Fruit fly (Drosophila melanogaster) whole organism, prepupa: ENCODE measurements around the gene CG17906.

Experiments used
- Blimp-1 ChIP-seq: fragments of 200-800 bp; sonication (Bioruptor generic); optimal IDR thresholded peaks from 3 replicates; lab custom pipeline; 2017; ENCODE audit warnings: missing biosample characterization, missing genetic modification characterization, mild to moderate bottlenecking, moderate library complexity, missing genetic modification reagents
- CG10631 ChIP-seq: fragments of 200-800 bp; sonication (Bioruptor generic); optimal IDR thresholded peaks from 2 replicates; lab custom pipeline; 2016; ENCODE audit warnings: missing biosample characterization, missing genetic modification characterization
- CG10669 ChIP-seq: fragments of 200-800 bp; sonication (Bioruptor generic); optimal IDR thresholded peaks from 3 replicates; lab custom pipeline; 2018; ENCODE audit warnings: missing biosample characterization, mild to moderate bottlenecking, missing genetic modification characterization, moderate library complexity
- CG1621 ChIP-seq: fragments of 200-800 bp; sonication (Bioruptor generic); optimal IDR thresholded peaks from 3 replicates; lab custom pipeline; 2018; ENCODE audit warnings: missing biosample characterization, mild to moderate bottlenecking, missing genetic modification characterization
- CG3032 ChIP-seq: fragments of 200-800 bp; optimal IDR thresholded peaks from 2 replicates; lab custom pipeline; 2019; ENCODE audit warnings: missing biosample characterization, mild to moderate bottlenecking, missing genetic modification characterization, moderate library complexity
- CG31627 ChIP-seq: fragments of 200-800 bp; sonication (Bioruptor generic); optimal IDR thresholded peaks from 3 replicates; lab custom pipeline; 2016; ENCODE audit warnings: missing biosample characterization, missing genetic modification characterization
- CG32006 ChIP-seq: fragments of 200-800 bp; sonication (Bioruptor generic); optimal IDR thresholded peaks from 3 replicates; lab custom pipeline; 2017; ENCODE audit warnings: missing biosample characterization, mild to moderate bottlenecking, missing genetic modification characterization
- CG34406 ChIP-seq: fragments of 200-800 bp; sonication (Bioruptor generic); optimal IDR thresholded peaks from 3 replicates; lab custom pipeline; 2016; ENCODE audit warnings: missing biosample characterization, missing genetic modification characterization
- CG3919 ChIP-seq: fragments of 200-800 bp; sonication (Bioruptor generic); optimal IDR thresholded peaks from 3 replicates; lab custom pipeline; 2016; ENCODE audit warnings: missing biosample characterization, missing genetic modification characterization
- CG6163 ChIP-seq: fragments of 200-800 bp; sonication (Bioruptor generic); IDR thresholded peaks from 3 replicates; pipeline ENCODE4 v1.3.6; 2022; ENCODE audit warnings: missing biosample characterization, missing genetic modification characterization
- CG6276 ChIP-seq: fragments of 200-800 bp; sonication (Bioruptor generic); optimal IDR thresholded peaks from 2 replicates; lab custom pipeline; 2017; ENCODE audit warnings: missing biosample characterization, mild to moderate bottlenecking, missing genetic modification characterization
- CG6792 ChIP-seq: fragments of 200-800 bp; sonication (Bioruptor generic); optimal IDR thresholded peaks from 3 replicates; lab custom pipeline; 2016; ENCODE audit warnings: missing biosample characterization, missing genetic modification characterization
- CG6808 ChIP-seq: fragments of 200-800 bp; sonication (Bioruptor generic); optimal IDR thresholded peaks from 3 replicates; lab custom pipeline; 2017; ENCODE audit warnings: missing biosample characterization, missing genetic modification characterization, mild to moderate bottlenecking, moderate library complexity, missing genetic modification reagents
- CG6854 ChIP-seq: fragments of 200-800 bp; sonication (Bioruptor generic); optimal IDR thresholded peaks from 2 replicates; lab custom pipeline; 2017; ENCODE audit warnings: missing biosample characterization, mild to moderate bottlenecking, missing genetic modification characterization
- CG8119 ChIP-seq: fragments of 200-800 bp; sonication (Bioruptor generic); IDR thresholded peaks from 3 replicates; pipeline ENCODE4 v1.3.6; 2022; ENCODE audit warnings: missing biosample characterization, missing genetic modification characterization
- CG8319 ChIP-seq: fragments of 200-800 bp; sonication (Bioruptor generic); optimal IDR thresholded peaks from 3 replicates; lab custom pipeline; 2016; ENCODE audit warnings: missing biosample characterization, missing genetic modification characterization
- CG8632 ChIP-seq: fragments of 200-800 bp; sonication (Bioruptor generic); optimal IDR thresholded peaks from 3 replicates; lab custom pipeline; 2016; ENCODE audit warnings: missing biosample characterization, missing genetic modification characterization
- CG9139 ChIP-seq: fragments of 200-800 bp; sonication (Bioruptor generic); optimal IDR thresholded peaks from 3 replicates; lab custom pipeline; 2017; ENCODE audit warnings: missing biosample characterization, mild to moderate bottlenecking, missing genetic modification characterization
- Eip75B ChIP-seq: fragments of 200-800 bp; sonication (Bioruptor generic); optimal IDR thresholded peaks from 3 replicates; lab custom pipeline; 2016; ENCODE audit warnings: missing biosample characterization, missing genetic modification characterization
- Eip78C ChIP-seq: fragments of 200-800 bp; sonication (Bioruptor generic); peaks from one replicate; lab custom pipeline; 2016; ENCODE audit warnings: missing biosample characterization, missing genetic modification characterization
- Eip93F ChIP-seq: fragments of 200-800 bp; sonication (Bioruptor generic); optimal IDR thresholded peaks from 2 replicates; lab custom pipeline; 2016; ENCODE audit warnings: missing biosample characterization, mild to moderate bottlenecking, missing genetic modification characterization
- Ets21C ChIP-seq: fragments of 200-800 bp; sonication (Bioruptor generic); optimal IDR thresholded peaks from 3 replicates; lab custom pipeline; 2016; ENCODE audit warnings: missing biosample characterization, missing genetic modification characterization
- Ets96B ChIP-seq: fragments of 200-800 bp; optimal IDR thresholded peaks from 2 replicates; lab custom pipeline; 2019; ENCODE audit warnings: missing biosample characterization, mild to moderate bottlenecking, missing genetic modification characterization, moderate library complexity
- Hr38 ChIP-seq: sonication (Bioruptor generic); optimal IDR thresholded peaks from 2 replicates; lab custom pipeline; 2016; ENCODE audit warnings: missing biosample characterization, missing genetic modification characterization
- Hr4 ChIP-seq: fragments of 200-800 bp; sonication (Bioruptor generic); optimal IDR thresholded peaks from 3 replicates; lab custom pipeline; 2016; ENCODE audit warnings: missing biosample characterization, missing genetic modification characterization
- OdsH ChIP-seq: fragments of 200-800 bp; sonication (Bioruptor generic); optimal IDR thresholded peaks from 3 replicates; lab custom pipeline; 2016; ENCODE audit warnings: missing biosample characterization, missing genetic modification characterization
- Smox ChIP-seq: fragments of 200-800 bp; sonication (Bioruptor generic); optimal IDR thresholded peaks from 3 replicates; lab custom pipeline; 2016; ENCODE audit warnings: missing biosample characterization, missing genetic modification characterization
- Sox102F ChIP-seq: fragments of 200-800 bp; sonication (Bioruptor generic); optimal IDR thresholded peaks from 2 replicates; lab custom pipeline; 2016; ENCODE audit warnings: missing biosample characterization, mild to moderate bottlenecking, missing genetic modification characterization
- Sox14 ChIP-seq: fragments of 200-800 bp; sonication (Bioruptor generic); optimal IDR thresholded peaks from 3 replicates; lab custom pipeline; 2016; ENCODE audit warnings: missing biosample characterization, missing genetic modification characterization
- Sox15 ChIP-seq: fragments of 200-800 bp; sonication (Bioruptor generic); optimal IDR thresholded peaks from 3 replicates; lab custom pipeline; 2016; ENCODE audit warnings: missing biosample characterization, missing genetic modification characterization
- achi ChIP-seq: fragments of 200-800 bp; sonication (Bioruptor generic); optimal IDR thresholded peaks from 3 replicates; lab custom pipeline; 2016; ENCODE audit warnings: missing biosample characterization, missing genetic modification characterization
- acj6 ChIP-seq: fragments of 200-800 bp; sonication (Bioruptor generic); optimal IDR thresholded peaks from 3 replicates; lab custom pipeline; 2016; ENCODE audit warnings: missing biosample characterization, missing genetic modification characterization
- dac ChIP-seq: fragments of 200-800 bp; sonication (Bioruptor generic); optimal IDR thresholded peaks from 2 replicates; lab custom pipeline; 2017; ENCODE audit warnings: missing biosample characterization, mild to moderate bottlenecking, missing genetic modification characterization
- dsx ChIP-seq: fragments of 200-800 bp; optimal IDR thresholded peaks from 3 replicates; lab custom pipeline; 2019; ENCODE audit warnings: missing biosample characterization, mild to moderate bottlenecking, missing genetic modification characterization, moderate library complexity; ENCODE audit not compliant: poor library complexity, severe bottlenecking
- eg ChIP-seq: fragments of 200-800 bp; sonication (Bioruptor generic); IDR thresholded peaks from 3 replicates; pipeline ENCODE4 v1.3.6; 2022; ENCODE audit warnings: missing biosample characterization, missing genetic modification characterization
- esn ChIP-seq: fragments of 200-800 bp; sonication (Bioruptor generic); optimal IDR thresholded peaks from 2 replicates; lab custom pipeline; 2016; ENCODE audit warnings: missing biosample characterization, mild to moderate bottlenecking, missing genetic modification characterization, moderate library complexity
- fd59A ChIP-seq: fragments of 200-800 bp; sonication (Bioruptor generic); optimal IDR thresholded peaks from 2 replicates; lab custom pipeline; 2017; ENCODE audit warnings: missing biosample characterization, mild to moderate bottlenecking, missing genetic modification characterization, missing genetic modification reagents
- pdm3 ChIP-seq: fragments of 200-800 bp; sonication (Bioruptor generic); optimal IDR thresholded peaks from 3 replicates; lab custom pipeline; 2016; ENCODE audit warnings: missing biosample characterization, missing genetic modification characterization
- spab ChIP-seq: fragments of 200-800 bp; sonication (Bioruptor generic); optimal IDR thresholded peaks from 2 replicates; lab custom pipeline; 2017; ENCODE audit warnings: missing biosample characterization, mild to moderate bottlenecking, missing genetic modification characterization, missing genetic modification reagents
- svp ChIP-seq: fragments of 200-800 bp; sonication (Bioruptor generic); peaks from one replicate; lab custom pipeline; 2016; ENCODE audit warnings: missing biosample characterization, missing genetic modification characterization
- topi ChIP-seq: fragments of 200-800 bp; sonication (Bioruptor generic); optimal IDR thresholded peaks from 3 replicates; lab custom pipeline; 2016; ENCODE audit warnings: missing biosample characterization, missing genetic modification characterization
- vri ChIP-seq: fragments of 200-800 bp; sonication (Bioruptor generic); optimal IDR thresholded peaks from 3 replicates; lab custom pipeline; 2016; ENCODE audit warnings: missing biosample characterization, mild to moderate bottlenecking, missing genetic modification characterization

Gene CG17906

DNA sequence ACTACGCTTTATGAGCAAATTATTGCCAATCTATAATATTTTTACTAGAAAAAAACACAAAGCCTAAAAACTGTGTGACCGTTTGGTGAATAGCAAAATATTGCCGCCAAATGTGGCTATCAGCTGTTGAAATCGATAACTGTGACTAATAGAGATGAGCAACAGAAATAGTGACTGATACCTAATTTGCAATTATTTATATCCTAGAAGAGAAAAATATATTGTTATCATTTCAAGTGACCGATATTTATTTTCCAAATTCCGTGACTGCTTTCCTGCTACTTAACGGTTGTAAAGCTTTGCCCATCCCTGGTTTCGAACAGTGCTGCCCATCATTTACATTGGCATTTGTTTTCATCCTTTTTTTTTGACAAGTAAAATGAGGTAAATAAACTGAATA is 3.1 kb downstream of the CG17906 start, which contains the start of the genes alien and CG18661 (continued):
- peak; percentile 78 for TF ChIP-seq CG32006 (GFP tag; lab: Kevin White, UChicago)
- TF ChIP-seq Ets96B (tag; lab: Kevin White, UChicago) = peak; percentile 91
- peak; percentile 85 for TF ChIP-seq CG10631 (GFP tag; lab: Kevin White, UChicago)
- TF ChIP-seq Smox (GFP tag; lab: Kevin White, UChicago) = peak; percentile 78
- TF ChIP-seq CG6276 (GFP tag; lab: Kevin White, UChicago) = no peak
- TF ChIP-seq fd59A (GFP tag; lab: Kevin White, UChicago) = peak; percentile 31
- peak; percentile 92 for TF ChIP-seq Sox15 (GFP tag; lab: Kevin White, UChicago)
- peak; percentile 76 for TF ChIP-seq CG3032 (tag; lab: Kevin White, UChicago)
- TF ChIP-seq CG6792 (GFP tag; lab: Kevin White, UChicago) = peak; percentile 69
- peak; percentile 70 for TF ChIP-seq achi
- peak; percentile 97 for TF ChIP-seq CG6163 (GFP tag; lab: Robert Waterston, UW)
- peak; percentile 57 for TF ChIP-seq CG34406 (GFP tag; lab: Kevin White, UChicago)
- TF ChIP-seq spab = peak; percentile 15
- TF ChIP-seq Hr38 (GFP tag; lab: Kevin White, UChicago) = peak; percentile 5
- TF ChIP-seq CG3919 (GFP tag; lab: Kevin White, UChicago) = no peak
- TF ChIP-seq Sox14 (GFP tag; lab: Kevin White, UChicago) = peak; percentile 95
- peak; percentile 78 for TF ChIP-seq OdsH
- peak; percentile 91 for TF ChIP-seq svp (GFP tag; lab: Kevin White, UChicago)
- TF ChIP-seq CG6854 = peak; percentile 78
- TF ChIP-seq Blimp-1 (GFP tag; lab: Kevin White, UChicago) = no peak
- TF ChIP-seq CG10669 (GFP tag; lab: Kevin White, UChicago) = peak; percentile 65
- TF ChIP-seq pdm3 = no peak
- peak; percentile 96 for TF ChIP-seq eg (GFP tag; lab: Robert Waterston, UW)
- TF ChIP-seq CG8119 (GFP tag; lab: Robert Waterston, UW) = peak; percentile 53; the same call in 1 of the 3 replicates
- no peak for TF ChIP-seq CG9139 (GFP tag; lab: Kevin White, UChicago)
- peak; percentile 6 for TF ChIP-seq CG8632 (GFP tag; lab: Kevin White, UChicago)
- peak; percentile 62 for TF ChIP-seq acj6 (GFP tag; lab: Kevin White, UChicago)
- TF ChIP-seq esn (GFP tag; lab: Kevin White, UChicago) = peak; percentile 68
- peak; percentile 69 for TF ChIP-seq Eip78C
- no peak for TF ChIP-seq dsx (GFP tag; lab: Kevin White, UChicago)
- TF ChIP-seq dac (GFP tag; lab: Kevin White, UChicago) = peak; percentile 91
- peak; percentile 96 for TF ChIP-seq Hr4 (GFP tag; lab: Kevin White, UChicago)
- peak; percentile 72 for TF ChIP-seq Sox102F (GFP tag; lab: Kevin White, UChicago)
- peak; percentile 88 for TF ChIP-seq CG31627 (GFP tag; lab: Kevin White, UChicago)
- no peak for TF ChIP-seq CG1621 (tag; lab: Kevin White, UChicago)
- peak; percentile 62 for TF ChIP-seq topi (GFP tag; lab: Kevin White, UChicago)
- peak; percentile 100 for TF ChIP-seq CG6808 (GFP tag; lab: Kevin White, UChicago)
- TF ChIP-seq CG8319 (GFP tag; lab: Kevin White, UChicago) = no peak

DNA sequence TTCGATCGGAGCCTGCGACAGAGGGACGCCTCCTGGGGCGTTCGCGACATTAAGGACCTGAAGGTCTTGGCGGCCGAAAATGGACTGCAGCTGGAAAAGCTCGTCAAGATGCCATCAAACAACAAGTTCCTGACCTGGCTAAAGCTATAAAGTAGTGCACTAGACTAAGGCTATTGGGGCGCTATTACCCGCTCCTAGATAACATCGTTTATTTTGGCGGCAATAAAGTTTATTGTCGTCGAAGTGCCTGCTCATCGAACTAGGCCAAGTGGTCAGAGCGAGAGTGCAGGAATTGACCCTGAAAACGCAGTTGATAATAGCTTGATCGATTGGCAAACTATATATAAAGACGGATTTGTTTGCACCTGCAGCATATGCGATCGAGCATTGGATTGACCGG is 4.0 kb downstream of the CG17906 start, which contains the start of gene Try29F:
Gene Try29F, plus strand, starts transcription at position 301 of the 400 bp plus-strand sequence.
- TF ChIP-seq Eip78C = no peak
- no peak for TF ChIP-seq CG31627 (GFP tag; lab: Kevin White, UChicago)
- TF ChIP-seq Sox102F (GFP tag; lab: Kevin White, UChicago) = no peak
- TF ChIP-seq, all 60 proteins: peak for 0

DNA sequence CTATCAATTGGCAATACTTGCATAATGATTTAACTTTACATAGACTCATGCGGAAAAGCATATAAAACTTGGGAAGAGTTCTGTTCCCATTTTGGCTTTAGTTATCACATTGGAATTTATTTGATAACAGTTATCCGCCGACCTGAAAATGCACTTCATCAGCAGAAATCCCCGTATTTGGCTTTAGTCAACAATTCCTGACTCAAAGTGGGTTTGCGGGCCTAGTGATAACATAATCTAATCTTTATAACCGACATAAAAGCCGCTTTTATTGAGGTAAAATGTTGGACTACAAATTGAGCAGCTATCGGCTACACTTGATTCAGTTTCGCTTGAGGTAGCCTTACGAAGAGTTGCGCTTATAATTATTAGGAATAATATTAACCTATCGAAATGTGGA is 16.1 kb downstream of the CG17906 start, which contains the start of gene CG9568:
Gene CG9568, plus strand, starts transcription at position 317 of the 400 bp plus-strand sequence.
- TF ChIP-seq vri = peak; percentile 70
- no peak for TF ChIP-seq Blimp-1 (GFP tag; lab: Kevin White, UChicago)
- no peak for TF ChIP-seq CG10669 (GFP tag; lab: Kevin White, UChicago)
- TF ChIP-seq Eip93F (GFP tag; lab: Kevin White, UChicago) = no peak
- TF ChIP-seq Ets21C (GFP tag; lab: Kevin White, UChicago) = no peak
- no peak for TF ChIP-seq Eip75B
